Worm (Caenorhabditis elegans) whole organism, L1 larva: ENCODE measurements around the gene apn-1.

ENCODE experiments used
- C04F5.9 ChIP-seq: sonication (generic microtip); optimal IDR thresholded peaks from 2 replicates; lab custom pipeline; 2016; ENCODE audit warnings: missing genetic modification characterization, missing compliant biosample characterization
- aha-1 ChIP-seq: fragments of 150-350 bp; optimal IDR thresholded peaks from 2 replicates; lab custom pipeline; 2014; ENCODE audit warnings: missing biosample characterization, missing genetic modification characterization
- alr-1 ChIP-seq: fragments of 200-800 bp; sonication (Bioruptor generic); optimal IDR thresholded peaks from 2 replicates; lab custom pipeline; 2018; ENCODE audit warnings: borderline replicate concordance, mild to moderate bottlenecking, missing genetic modification characterization, missing compliant biosample characterization
- aly-2 ChIP-seq: fragments of 150-350 bp; optimal IDR thresholded peaks from 2 replicates; lab custom pipeline; 2014; ENCODE audit warnings: missing biosample characterization, missing genetic modification characterization
- ama-1 ChIP-seq: fragments of 150-350 bp; optimal IDR thresholded peaks from 2 replicates; lab custom pipeline; 2014
- blmp-1 ChIP-seq: fragments of 150-350 bp; optimal IDR thresholded peaks from 2 replicates; lab custom pipeline; 2014; ENCODE audit warnings: missing biosample characterization, missing genetic modification characterization
- ceh-8 ChIP-seq: fragments of 200-800 bp; sonication (Bioruptor generic); optimal IDR thresholded peaks from 2 replicates; lab custom pipeline; 2018; ENCODE audit warnings: mild to moderate bottlenecking, missing genetic modification characterization, moderate library complexity, missing compliant biosample characterization
- ceh-88 ChIP-seq: fragments of 200-800 bp; sonication (Bioruptor generic); IDR thresholded peaks from 2 replicates; pipeline ENCODE4 v1.3.6; 2022; ENCODE audit warnings: missing genetic modification characterization, missing compliant biosample characterization
- ces-1 ChIP-seq: fragments of 150-350 bp; optimal IDR thresholded peaks from 2 replicates; lab custom pipeline; 2014; ENCODE audit warnings: missing biosample characterization, missing genetic modification reagents, missing genetic modification characterization
- dsc-1 ChIP-seq: sonication (generic microtip); optimal IDR thresholded peaks from 2 replicates; lab custom pipeline; 2016; ENCODE audit warnings: mild to moderate bottlenecking, missing genetic modification characterization, missing compliant biosample characterization
- efl-3 ChIP-seq: fragments of 200-800 bp; sonication (Bioruptor generic); optimal IDR thresholded peaks from 2 replicates; lab custom pipeline; 2018; ENCODE audit warnings: mild to moderate bottlenecking, missing genetic modification characterization, missing compliant biosample characterization
- egl-27 ChIP-seq, 2 experiments: fragments of 150-350 bp in 1 of 2; sonication (generic microtip); optimal IDR thresholded peaks; 3 replicates each; lab custom pipeline; 2017 to 2018; ENCODE audit warnings: missing biosample characterization in 2 of 2, missing genetic modification characterization in 2 of 2, missing genetic modification reagents in 2 of 2
- elt-3 ChIP-seq, 6 experiments: fragments of 150-350 bp in 1 of 6; sonication (generic microtip); optimal IDR thresholded peaks; 2 replicates each; lab custom pipeline; 2017 to 2018; ENCODE audit warnings: missing biosample characterization in 6 of 6, missing genetic modification characterization in 6 of 6, inconsistent platforms in 1 of 6
- ets-5 ChIP-seq: fragments of 200-800 bp; sonication (Bioruptor generic); IDR thresholded peaks from 2 replicates; pipeline ENCODE4 v1.3.6; 2022; ENCODE audit warnings: missing genetic modification characterization, missing compliant biosample characterization
- fkh-4 ChIP-seq: sonication (generic microtip); optimal IDR thresholded peaks from 2 replicates; lab custom pipeline; 2016; ENCODE audit warnings: missing compliant biosample characterization, missing genetic modification characterization, borderline replicate concordance
- fkh-8 ChIP-seq: sonication (generic microtip); optimal IDR thresholded peaks from 2 replicates; lab custom pipeline; 2016; ENCODE audit warnings: mild to moderate bottlenecking, missing genetic modification characterization, missing compliant biosample characterization
- fos-1 ChIP-seq: fragments of 150-350 bp; optimal IDR thresholded peaks from 2 replicates; lab custom pipeline; 2014; ENCODE audit warnings: missing biosample characterization, missing genetic modification characterization
- grh-1 ChIP-seq: fragments of 200-800 bp; sonication (Bioruptor generic); IDR thresholded peaks from 2 replicates; pipeline ENCODE4 v1.3.6; 2022; ENCODE audit warnings: missing genetic modification reagents, missing genetic modification characterization, missing compliant biosample characterization
- hlh-17 ChIP-seq: fragments of 200-800 bp; sonication (Bioruptor generic); optimal IDR thresholded peaks from 2 replicates; lab custom pipeline; 2018; ENCODE audit warnings: missing genetic modification characterization, mild to moderate bottlenecking, missing compliant biosample characterization, moderate library complexity, borderline replicate concordance
- hlh-4 ChIP-seq: sonication (generic microtip); optimal IDR thresholded peaks from 2 replicates; lab custom pipeline; 2016; ENCODE audit warnings: mild to moderate bottlenecking, missing genetic modification characterization, missing compliant biosample characterization
- isw-1 ChIP-seq: fragments of 200-800 bp; sonication (Bioruptor generic); IDR thresholded peaks from 2 replicates; pipeline ENCODE4 v1.3.6; 2022; ENCODE audit warnings: missing genetic modification characterization, missing compliant biosample characterization
- jun-1 ChIP-seq: fragments of 150-350 bp; optimal IDR thresholded peaks from 2 replicates; lab custom pipeline; 2014; ENCODE audit warnings: missing biosample characterization, missing genetic modification reagents, missing genetic modification characterization
- lin-13 ChIP-seq: fragments of 150-350 bp; optimal IDR thresholded peaks from 2 replicates; lab custom pipeline; 2014; ENCODE audit warnings: missing biosample characterization, missing genetic modification reagents, missing genetic modification characterization
- lin-14 ChIP-seq: fragments of 200-800 bp; sonication (Bioruptor generic); optimal IDR thresholded peaks from 2 replicates; lab custom pipeline; 2018; ENCODE audit warnings: mild to moderate bottlenecking, missing genetic modification characterization, moderate library complexity, missing compliant biosample characterization
- lsy-2 ChIP-seq, 2 experiments: fragments of 150-350 bp; optimal IDR thresholded peaks; 2 replicates each; lab custom pipeline; 2014; ENCODE audit warnings: missing biosample characterization in 2 of 2, missing genetic modification characterization in 2 of 2
- mab-9 ChIP-seq: fragments of 200-800 bp; sonication (Bioruptor generic); IDR thresholded peaks from 2 replicates; pipeline ENCODE4 v1.3.6; 2022; ENCODE audit warnings: missing genetic modification reagents, missing genetic modification characterization, missing compliant biosample characterization
- mep-1 ChIP-seq: fragments of 150-350 bp; optimal IDR thresholded peaks from 2 replicates; lab custom pipeline; 2014; ENCODE audit warnings: missing biosample characterization, missing genetic modification characterization
- nhr-12 ChIP-seq: sonication (generic microtip); optimal IDR thresholded peaks from 2 replicates; lab custom pipeline; 2017; ENCODE audit warnings: missing biosample characterization, missing genetic modification characterization
- nhr-20 ChIP-seq: sonication (generic microtip); optimal IDR thresholded peaks from 2 replicates; lab custom pipeline; 2016; ENCODE audit warnings: mild to moderate bottlenecking, missing genetic modification characterization, missing compliant biosample characterization
- nhr-47 ChIP-seq: sonication (generic microtip); optimal IDR thresholded peaks from 2 replicates; lab custom pipeline; 2016; ENCODE audit warnings: mild to moderate bottlenecking, missing genetic modification characterization, moderate library complexity, missing compliant biosample characterization
- nhr-71 ChIP-seq: sonication (generic microtip); optimal IDR thresholded peaks from 2 replicates; lab custom pipeline; 2016; ENCODE audit warnings: mild to moderate bottlenecking, missing genetic modification characterization, moderate library complexity, missing compliant biosample characterization
- nhr-77 ChIP-seq: fragments of 150-350 bp; optimal IDR thresholded peaks from 2 replicates; lab custom pipeline; 2014; ENCODE audit warnings: missing biosample characterization, missing genetic modification characterization
- nhr-85 ChIP-seq: sonication (generic microtip); peaks from one replicate; lab custom pipeline; 2016; ENCODE audit warnings: missing genetic modification characterization, inconsistent platforms, missing compliant biosample characterization
- nhr-90 ChIP-seq: sonication (generic microtip); optimal IDR thresholded peaks from 2 replicates; lab custom pipeline; 2016; ENCODE audit warnings: mild to moderate bottlenecking, missing genetic modification characterization, missing compliant biosample characterization; ENCODE audit not compliant: poor library complexity
- pag-3 ChIP-seq: sonication (generic microtip); optimal IDR thresholded peaks from 2 replicates; lab custom pipeline; 2017; ENCODE audit warnings: missing genetic modification characterization, mild to moderate bottlenecking, missing compliant biosample characterization, antibody characterized with exemption, borderline replicate concordance; ENCODE audit not compliant: insufficient read depth
- pax-3 ChIP-seq: fragments of 200-800 bp; sonication (Bioruptor generic); optimal IDR thresholded peaks from 2 replicates; lab custom pipeline; 2018; ENCODE audit warnings: mild to moderate bottlenecking, missing genetic modification characterization, moderate library complexity, missing compliant biosample characterization
- pqm-1 ChIP-seq: sonication (generic microtip); optimal IDR thresholded peaks from 3 replicates; lab custom pipeline; 2017; ENCODE audit warnings: missing biosample characterization, missing genetic modification characterization
- rnt-1 ChIP-seq: sonication (generic microtip); optimal IDR thresholded peaks from 2 replicates; lab custom pipeline; 2016; ENCODE audit warnings: mild to moderate bottlenecking, missing genetic modification characterization, moderate library complexity, missing compliant biosample characterization
- skn-1 ChIP-seq: fragments of 150-350 bp; optimal IDR thresholded peaks from 2 replicates; lab custom pipeline; 2014; ENCODE audit warnings: missing biosample characterization, missing genetic modification characterization
- snpc-4 ChIP-seq: fragments of 150-350 bp; optimal IDR thresholded peaks from 2 replicates; lab custom pipeline; 2014; ENCODE audit warnings: missing biosample characterization, missing genetic modification characterization
- snu-23 ChIP-seq: sonication (generic microtip); optimal IDR thresholded peaks from 2 replicates; lab custom pipeline; 2016; ENCODE audit warnings: missing genetic modification characterization, missing compliant biosample characterization
- sox-4 ChIP-seq: sonication (generic microtip); optimal IDR thresholded peaks from 2 replicates; lab custom pipeline; 2016; ENCODE audit warnings: missing genetic modification characterization, missing compliant biosample characterization
- swsn-7 ChIP-seq: sonication (generic microtip); optimal IDR thresholded peaks from 2 replicates; lab custom pipeline; 2016; ENCODE audit warnings: missing genetic modification characterization, missing compliant biosample characterization
- tbx-2 ChIP-seq: sonication (generic microtip); optimal IDR thresholded peaks from 2 replicates; lab custom pipeline; 2016; ENCODE audit warnings: missing genetic modification characterization, missing compliant biosample characterization
- tlp-1 ChIP-seq: fragments of 150-350 bp; optimal IDR thresholded peaks from 2 replicates; lab custom pipeline; 2014; ENCODE audit warnings: missing biosample characterization, missing genetic modification characterization
- unc-130 ChIP-seq: fragments of 150-350 bp; optimal IDR thresholded peaks from 2 replicates; lab custom pipeline; 2017; ENCODE audit warnings: missing biosample characterization, missing genetic modification characterization, inconsistent platforms
- unc-30 ChIP-seq: sonication (generic microtip); optimal IDR thresholded peaks from 2 replicates; lab custom pipeline; 2017; ENCODE audit warnings: missing biosample characterization, missing genetic modification characterization
- unc-62 ChIP-seq: fragments of 150-350 bp; optimal IDR thresholded peaks from 2 replicates; lab custom pipeline; 2014; ENCODE audit warnings: missing biosample characterization, missing genetic modification reagents, missing genetic modification characterization
- unc-86 ChIP-seq: sonication (generic microtip); optimal IDR thresholded peaks from 2 replicates; lab custom pipeline; 2016; ENCODE audit warnings: missing genetic modification characterization, missing compliant biosample characterization
- zag-1 ChIP-seq: fragments of 150-350 bp; optimal IDR thresholded peaks from 2 replicates; lab custom pipeline; 2014; ENCODE audit warnings: missing biosample characterization, missing genetic modification characterization
- zip-4 ChIP-seq: fragments of 200-800 bp; sonication (Bioruptor generic); optimal IDR thresholded peaks from 2 replicates; lab custom pipeline; 2018; ENCODE audit warnings: mild to moderate bottlenecking, missing genetic modification characterization, moderate library complexity, missing compliant biosample characterization
- ztf-11 ChIP-seq, 2 experiments: sonication (generic microtip); optimal IDR thresholded peaks; 2 replicates each; lab custom pipeline; 2016 to 2017; ENCODE audit warnings: missing genetic modification characterization in 2 of 2, missing biosample characterization in 1 of 2, missing compliant biosample characterization in 1 of 2

apn-1 gene

ce11 chrII:8016761-8017160, 30.6 kb upstream of the apn-1 start (continued):
- no peak for TF ChIP-seq zag-1 (tag; lab: Kevin White, UChicago)
- no peak for TF ChIP-seq ets-5 (GFP tag; lab: Robert Waterston, UW)
- TF ChIP-seq ceh-88 (GFP tag; lab: Robert Waterston, UW) = peak; percentile 22; the same call in 1 of the 2 replicates
- 0 out of 2 replicates have a peak, but pooled peaks have one; percentile 39 for TF ChIP-seq mab-9 (GFP tag; lab: Robert Waterston, UW)
- peak; percentile 64 for TF ChIP-seq skn-1 (tag; lab: Kevin White, UChicago)
- TF ChIP-seq egl-27 (tag; optimal IDR thresholded peaks at IDR 0.05; lab: Kevin White, UChicago) = peak; percentile 23 to 39
- peak; percentile 53 for TF ChIP-seq nhr-47 (tag; lab: Kevin White, UChicago)
- TF ChIP-seq fos-1 (tag; lab: Kevin White, UChicago) = no peak
- no peak for TF ChIP-seq fkh-8
- TF ChIP-seq unc-130 (tag; lab: Kevin White, UChicago) = peak; percentile 66
- TF ChIP-seq snpc-4 (tag; lab: Kevin White, UChicago) = peak; percentile 23
- peak; percentile 93 for TF ChIP-seq nhr-71 (tag; lab: Kevin White, UChicago)
- peak; percentile 46 to 82 for TF ChIP-seq lsy-2 (tag; optimal IDR thresholded peaks at IDR 0.05; lab: Kevin White, UChicago)
- no peak for TF ChIP-seq zip-4 (GFP tag; lab: Kevin White, UChicago)
- no peak for TF ChIP-seq hlh-17 (GFP tag; lab: Kevin White, UChicago)
- no peak for TF ChIP-seq unc-86 (tag; lab: Kevin White, UChicago)
- TF ChIP-seq blmp-1 (tag; lab: Kevin White, UChicago) = peak; percentile 92
- TF ChIP-seq nhr-12 (tag; lab: Kevin White, UChicago) = no peak
- TF ChIP-seq swsn-7 (tag; lab: Kevin White, UChicago) = peak; percentile 80
- TF ChIP-seq snu-23 = peak; percentile 88
- peak; percentile 32 for TF ChIP-seq ama-1 (lab: Kevin White, UChicago)
- no peak for TF ChIP-seq ceh-8
- TF ChIP-seq grh-1 (GFP tag; lab: Robert Waterston, UW) = peak; percentile 59
- peak; percentile 97 for TF ChIP-seq nhr-20 (tag; lab: Kevin White, UChicago)
- no peak for TF ChIP-seq alr-1
- no peak for TF ChIP-seq pag-3
- no peak for TF ChIP-seq isw-1 (GFP tag; lab: Robert Waterston, UW)
- no peak for TF ChIP-seq fkh-4
- TF ChIP-seq sox-4 (tag; lab: Kevin White, UChicago) = no peak
- TF ChIP-seq tbx-2 = peak; percentile 69
- TF ChIP-seq rnt-1 (tag; lab: Kevin White, UChicago) = no peak
- peak; percentile 81 for TF ChIP-seq mep-1 (tag; lab: Kevin White, UChicago)
- TF ChIP-seq efl-3 (GFP tag; lab: Kevin White, UChicago) = no peak
- TF ChIP-seq ztf-11 (tag; optimal IDR thresholded peaks at IDR 0.05; lab: Kevin White, UChicago) = no peak
- no peak for TF ChIP-seq ces-1 (GFP tag; lab: Kevin White, UChicago)
- peak; percentile 93 for TF ChIP-seq lin-14 (GFP tag; lab: Kevin White, UChicago)
- peak; percentile 99 for TF ChIP-seq nhr-85 (tag; lab: Kevin White, UChicago)
- TF ChIP-seq tlp-1 (tag; lab: Kevin White, UChicago) = no peak
- no peak for TF ChIP-seq unc-30 (tag; lab: Kevin White, UChicago)
- no peak for TF ChIP-seq aly-2
- peak; percentile 56 for TF ChIP-seq lin-13 (GFP tag; lab: Kevin White, UChicago)
- no peak for TF ChIP-seq C04F5.9
- no peak for TF ChIP-seq aha-1 (tag; lab: Kevin White, UChicago)
- no peak for TF ChIP-seq pax-3 (tag; lab: Kevin White, UChicago)
- no peak for TF ChIP-seq nhr-77
- no peak for TF ChIP-seq pqm-1 (tag; lab: Kevin White, UChicago)
- TF ChIP-seq hlh-4 (tag; lab: Kevin White, UChicago) = no peak
- peak; percentile 89 for TF ChIP-seq nhr-90 (tag; lab: Kevin White, UChicago)
- no peak for TF ChIP-seq unc-62 (GFP tag; lab: Kevin White, UChicago)
- no peak for TF ChIP-seq dsc-1 (tag; lab: Kevin White, UChicago)
- peak; percentile 54 for TF ChIP-seq jun-1 (tag; lab: Kevin White, UChicago)
- TF ChIP-seq elt-3 (tag; optimal IDR thresholded peaks at IDR 0.05; lab: Kevin White, UChicago) = peak in 4 of 6 experiments; percentile 27 to 98 (median 65)
